Fruit fly (Drosophila melanogaster): ENCODE data around the gene CG16781.
A peak's percentile ranks its signal among the peaks of the same experiment; 100 is the strongest.

CG16781 gene

dm6 chrX:3437493-3437892 lies 26.4 kb downstream of the CG16781 start (continued):
- TF ChIP-seq CG32767 (GFP tag; IDR thresholded peaks at IDR 0.05) (no peak), gem (tag; optimal IDR thresholded peaks at IDR 0.05) (peak; percentile 28), sd (tag; optimal IDR thresholded peaks at IDR 0.05) (peak; percentile 9), CG17359 (tag; optimal IDR thresholded peaks at IDR 0.05) (peak; percentile 43), Pdp1 (GFP tag; optimal IDR thresholded peaks at IDR 0.05) (peak in 1 of 2 experiments; percentile 61), D19A (tag; optimal IDR thresholded peaks at IDR 0.05) (peak; percentile 75), hkb (optimal IDR thresholded peaks at IDR 0.05) (no peak), hkb (GFP tag; IDR thresholded peaks at IDR 0.05) (peak; percentile 58; the same call in 1 of the 2 replicates), Med (GFP tag) (peak; percentile 35), lilli (GFP tag; optimal IDR thresholded peaks at IDR 0.05) (peak; percentile 3), row (GFP tag; IDR thresholded peaks at IDR 0.05) (peak; percentile 55), CG3281 (GFP tag; optimal IDR thresholded peaks at IDR 0.05) (peak; percentile 7), CG13424 (tag; optimal IDR thresholded peaks at IDR 0.05) (peak; percentile 14), p53 (GFP tag; optimal IDR thresholded peaks at IDR 0.05) (no peak), CG11504 (tag; optimal IDR thresholded peaks at IDR 0.05) (peak; percentile 37), exex (tag; optimal IDR thresholded peaks at IDR 0.05) (no peak), Hr51 (GFP tag; optimal IDR thresholded peaks at IDR 0.05) (peak in 1 of 2 experiments; percentile 43), Sry-β (GFP tag; optimal IDR thresholded peaks at IDR 0.05) (no peak)

- TF ChIP-seq Mad (GFP tag; optimal IDR thresholded peaks at IDR 0.05) (no peak), nom (GFP tag; optimal IDR thresholded peaks at IDR 0.05) (peak; percentile 47), hbn (GFP tag; IDR thresholded peaks at IDR 0.05; ENCODE audit: partially characterized antibody) (no peak), dmrt11E (tag; optimal IDR thresholded peaks at IDR 0.05) (no peak), sr (GFP tag; IDR thresholded peaks at IDR 0.05) (no peak), trh (GFP tag; optimal IDR thresholded peaks at IDR 0.05) (no peak), CG15073 (GFP tag; optimal IDR thresholded peaks at IDR 0.05) (no peak), Drgx (GFP tag; IDR thresholded peaks at IDR 0.05) (peak; percentile 64), fd102C (GFP tag; optimal IDR thresholded peaks at IDR 0.05) (no peak), Ets65A (GFP tag) (peak; percentile 73), Rx (GFP tag; IDR thresholded peaks at IDR 0.05) (no peak), Ada2b (GFP tag; IDR thresholded peaks at IDR 0.05) (no peak), tap (tag; optimal IDR thresholded peaks at IDR 0.05) (no peak), Med (GFP tag) (peak; percentile 17), ranshi (GFP tag; IDR thresholded peaks at IDR 0.05) (no peak), Hr39 (optimal IDR thresholded peaks at IDR 0.05) (no peak), vnd (GFP tag; IDR thresholded peaks at IDR 0.05; ENCODE audit: partially characterized antibody) (no peak), HLHmδ (GFP tag; optimal IDR thresholded peaks at IDR 0.05) (no peak)
These were observed 27.7 kb downstream of the CG16781 start for dm6 chrX:3436183-3436582.

- TF ChIP-seq gcm (GFP tag; optimal IDR thresholded peaks at IDR 0.05) (no peak), so (GFP tag; IDR thresholded peaks at IDR 0.05) (no peak), CG8089 (GFP tag; optimal IDR thresholded peaks at IDR 0.05) (no peak), CG10543 (GFP tag; optimal IDR thresholded peaks at IDR 0.05) (no peak), shn (GFP tag; optimal IDR thresholded peaks at IDR 0.05) (no peak), Optix (GFP tag; IDR thresholded peaks at IDR 0.05) (no peak), CG12769 (tag; optimal IDR thresholded peaks at IDR 0.05) (no peak), CG16779 (GFP tag; IDR thresholded peaks at IDR 0.05) (no peak), CG13123 (GFP tag; optimal IDR thresholded peaks at IDR 0.05) (no peak), jing (GFP tag; optimal IDR thresholded peaks at IDR 0.05) (no peak), slbo (GFP tag; IDR thresholded peaks at IDR 0.05) (no peak), pfk (GFP tag; optimal IDR thresholded peaks at IDR 0.05) (no peak), zfh2 (GFP tag; optimal IDR thresholded peaks at IDR 0.05) (no peak), br (optimal IDR thresholded peaks at IDR 0.05) (no peak), CG12744 (GFP tag; optimal IDR thresholded peaks at IDR 0.05) (no peak), CG12071 (GFP tag; optimal IDR thresholded peaks at IDR 0.05) (no peak), bcd (GFP tag; optimal IDR thresholded peaks at IDR 0.05) (no peak)
These were observed 28.1 kb downstream of the CG16781 start, which contains the start of gene CG14269 for dm6 chrX:3435707-3436106. Gene CG14269 (minus strand): TSS chrX:3435807.
